Worm (Caenorhabditis elegans) whole organism, early embryonic: Measurements from ENCODE around the gene lro-1.

Source experiments
- B0310.2 ChIP-seq: sonication (generic microtip); optimal IDR thresholded peaks from 2 replicates; lab custom pipeline; 2016; ENCODE audit warnings: mild to moderate bottlenecking, missing genetic modification characterization, missing compliant biosample characterization
- F13C5.2 ChIP-seq: sonication (generic microtip); optimal IDR thresholded peaks from 2 replicates; lab custom pipeline; 2017; ENCODE audit warnings: mild to moderate bottlenecking, missing genetic modification characterization, inconsistent platforms, missing compliant biosample characterization
- aly-1 ChIP-seq: sonication (generic microtip); optimal IDR thresholded peaks from 2 replicates; lab custom pipeline; 2016; ENCODE audit warnings: missing genetic modification characterization, missing compliant biosample characterization
- ama-1 ChIP-seq: fragments of 150-350 bp; optimal IDR thresholded peaks from 2 replicates; lab custom pipeline; 2014
- ceh-13 ChIP-seq: fragments of 200-800 bp; sonication (Bioruptor generic); optimal IDR thresholded peaks from 2 replicates; lab custom pipeline; 2018; ENCODE audit warnings: mild to moderate bottlenecking, missing genetic modification characterization, missing compliant biosample characterization
- ceh-36 ChIP-seq: sonication (generic microtip); optimal IDR thresholded peaks from 2 replicates; lab custom pipeline; 2016; ENCODE audit warnings: missing genetic modification characterization, inconsistent platforms, missing compliant biosample characterization
- ets-7 ChIP-seq: sonication (generic microtip); optimal IDR thresholded peaks from 2 replicates; lab custom pipeline; 2016; ENCODE audit warnings: missing genotype, missing genetic modification characterization, missing compliant biosample characterization
- flt-1 ChIP-seq: fragments of 200-800 bp; sonication (Bioruptor generic); IDR thresholded peaks from 2 replicates; pipeline ENCODE4 v1.3.6; 2022; ENCODE audit warnings: missing genetic modification characterization, missing compliant biosample characterization
- hmbx-1 ChIP-seq: sonication (generic microtip); optimal IDR thresholded peaks from 2 replicates; lab custom pipeline; 2016; ENCODE audit warnings: mild to moderate bottlenecking, missing genetic modification characterization, missing compliant biosample characterization
- hmg-4 ChIP-seq: fragments of 200-800 bp; sonication (Bioruptor generic); optimal IDR thresholded peaks from 2 replicates; lab custom pipeline; 2018; ENCODE audit warnings: mild to moderate bottlenecking, missing genetic modification characterization, missing compliant biosample characterization
- hnd-1 ChIP-seq: sonication (generic microtip); optimal IDR thresholded peaks from 2 replicates; lab custom pipeline; 2016; ENCODE audit warnings: missing genetic modification characterization, missing compliant biosample characterization
- pes-1 ChIP-seq: fragments of 200-800 bp; sonication (Bioruptor generic); IDR thresholded peaks from 2 replicates; pipeline ENCODE4 v1.3.6; 2022; ENCODE audit warnings: missing genetic modification reagents, missing genetic modification characterization, missing compliant biosample characterization
- scrt-1 ChIP-seq: fragments of 200-800 bp; sonication (Bioruptor generic); IDR thresholded peaks from 2 replicates; pipeline ENCODE4 v1.3.6; 2022; ENCODE audit warnings: missing genetic modification characterization, missing compliant biosample characterization
- sea-1 ChIP-seq: fragments of 200-800 bp; sonication (Bioruptor generic); conservative IDR thresholded peaks from 2 replicates; pipeline ENCODE4 v1.3.6; 2022; ENCODE audit warnings: missing genetic modification characterization, missing compliant biosample characterization
- tbx-11 ChIP-seq: fragments of 200-800 bp; sonication (Bioruptor generic); IDR thresholded peaks from 2 replicates; pipeline ENCODE4 v1.3.6; 2022; ENCODE audit warnings: missing genetic modification characterization, missing compliant biosample characterization
- tbx-37 ChIP-seq: fragments of 200-800 bp; sonication (Bioruptor generic); conservative IDR thresholded peaks from 2 replicates; pipeline ENCODE4 v1.3.6; 2022; ENCODE audit warnings: missing genetic modification reagents, missing genetic modification characterization, missing compliant biosample characterization
- tra-4 ChIP-seq: sonication (generic microtip); optimal IDR thresholded peaks from 2 replicates; lab custom pipeline; 2017; ENCODE audit warnings: missing genetic modification characterization, missing compliant biosample characterization

The lro-1 gene

ce11 chrX:6274270-6274669, 2.4 kb downstream of the lro-1 start:
- TF ChIP-seq tbx-37 (GFP tag; lab: Robert Waterston, UW) (no peak), tra-4 (tag; lab: Kevin White, UChicago) (no peak), hmg-4 (GFP tag; lab: Kevin White, UChicago) (no peak), flt-1 (GFP tag; lab: Robert Waterston, UW) (no peak), F13C5.2 (tag; lab: Kevin White, UChicago) (no peak)

- TF ChIP-seq hmg-4 (GFP tag; lab: Kevin White, UChicago) (no peak), ceh-13 (no peak), ceh-36 (no peak), tra-4 (tag; lab: Kevin White, UChicago) (no peak)
Measured at ce11 chrX:6275343-6275742, 3.5 kb downstream of the lro-1 start.

ce11 chrX:6276701-6277100, 4.8 kb downstream of the lro-1 start:
- TF ChIP-seq sea-1 (GFP tag; lab: Robert Waterston, UW) (no peak), pes-1 (GFP tag; lab: Robert Waterston, UW) (no peak)

- TF ChIP-seq F13C5.2 (tag; lab: Kevin White, UChicago): no peak
- no peak for TF ChIP-seq B0310.2 (tag; lab: Kevin White, UChicago)
- no peak for TF ChIP-seq ceh-13
- TF ChIP-seq tbx-37 (GFP tag; lab: Robert Waterston, UW): no peak
- no peak for TF ChIP-seq hmg-4 (GFP tag; lab: Kevin White, UChicago)
- TF ChIP-seq ama-1 (lab: Kevin White, UChicago): no peak
- TF ChIP-seq hmbx-1 (tag; lab: Kevin White, UChicago): no peak
- TF ChIP-seq tbx-11 (GFP tag; lab: Robert Waterston, UW): no peak
- no peak for TF ChIP-seq tra-4 (tag; lab: Kevin White, UChicago)
- TF ChIP-seq aly-1 (tag; lab: Kevin White, UChicago): no peak
- no peak for TF ChIP-seq sea-1 (GFP tag; lab: Robert Waterston, UW)
- no peak for TF ChIP-seq ceh-36
- TF ChIP-seq pes-1 (GFP tag; lab: Robert Waterston, UW): no peak
- TF ChIP-seq flt-1 (GFP tag; lab: Robert Waterston, UW): no peak
- TF ChIP-seq hnd-1 (tag; lab: Kevin White, UChicago): no peak
- TF ChIP-seq scrt-1 (GFP tag; lab: Robert Waterston, UW): no peak
Measured at ce11 chrX:6277252-6277651, 5.4 kb downstream of the lro-1 start.

ce11 chrX:6278296-6278695, 6.4 kb downstream of the lro-1 start:
- TF ChIP-seq flt-1 (GFP tag; lab: Robert Waterston, UW) (no peak), tra-4 (tag; lab: Kevin White, UChicago) (no peak), tbx-11 (GFP tag; lab: Robert Waterston, UW) (no peak), ama-1 (lab: Kevin White, UChicago) (no peak), aly-1 (tag; lab: Kevin White, UChicago) (no peak), hmg-4 (GFP tag; lab: Kevin White, UChicago) (no peak), hnd-1 (tag; lab: Kevin White, UChicago) (no peak)

ce11 chrX:6279625-6280024, 7.7 kb downstream of the lro-1 start, which contains the start of gene col-166:
TSS of gene col-166 (plus strand) at chrX:6280016.
- TF ChIP-seq tra-4 (tag; lab: Kevin White, UChicago) (no peak), F13C5.2 (tag; lab: Kevin White, UChicago) (no peak)

- TF ChIP-seq hmg-4 (GFP tag; lab: Kevin White, UChicago) (no peak), sea-1 (GFP tag; lab: Robert Waterston, UW) (no peak), tra-4 (tag; lab: Kevin White, UChicago) (no peak), ama-1 (lab: Kevin White, UChicago) (no peak), pes-1 (GFP tag; lab: Robert Waterston, UW) (no peak), flt-1 (GFP tag; lab: Robert Waterston, UW) (no peak), ceh-13 (no peak), F13C5.2 (tag; lab: Kevin White, UChicago) (no peak), hnd-1 (tag; lab: Kevin White, UChicago) (no peak)
Measured at ce11 chrX:6280998-6281397, 9.1 kb downstream of the lro-1 start.

- TF ChIP-seq F13C5.2 (tag; lab: Kevin White, UChicago) (no peak), tbx-37 (GFP tag; lab: Robert Waterston, UW) (peak; percentile 45; the same call in 1 of the 2 replicates), ceh-36 (peak; percentile 75), scrt-1 (GFP tag; lab: Robert Waterston, UW) (peak; percentile 75), flt-1 (GFP tag; lab: Robert Waterston, UW) (peak; percentile 71; the same call in 1 of the 2 replicates), tra-4 (tag; lab: Kevin White, UChicago) (no peak), ama-1 (lab: Kevin White, UChicago) (no peak), sea-1 (GFP tag; lab: Robert Waterston, UW) (peak; percentile 80), aly-1 (tag; lab: Kevin White, UChicago) (no peak), hnd-1 (tag; lab: Kevin White, UChicago) (no peak), ceh-13 (peak; percentile 63), pes-1 (GFP tag; lab: Robert Waterston, UW) (peak; percentile 87), hmg-4 (GFP tag; lab: Kevin White, UChicago) (peak; percentile 23), hmbx-1 (tag; lab: Kevin White, UChicago) (peak; percentile 21), B0310.2 (tag; lab: Kevin White, UChicago) (peak; percentile 12), ets-7 (tag; lab: Kevin White, UChicago) (no peak), tbx-11 (GFP tag; lab: Robert Waterston, UW) (peak; percentile 63; the same call in 1 of the 2 replicates)
Measured at ce11 chrX:6286154-6286553, 14.3 kb downstream of the lro-1 start.
